Fruit fly (Drosophila melanogaster) whole organism, embryonic: Measurements from ENCODE around the gene CG17930.

ENCODE experiments used
- Ada2b ChIP-seq: fragments of 200-800 bp; sonication (Bioruptor generic); IDR thresholded peaks from 2 replicates; pipeline ENCODE4 v1.3.6; 2022; ENCODE audit warnings: missing biosample characterization, missing genetic modification characterization
- Atf6 ChIP-seq: fragments of 200-800 bp; sonication (Bioruptor generic); IDR thresholded peaks from 2 replicates; pipeline ENCODE4 v1.3.6; 2022; ENCODE audit warnings: missing biosample characterization, missing genetic modification characterization
- Bgb ChIP-seq: fragments of 200-800 bp; sonication (Bioruptor generic); IDR thresholded peaks from 2 replicates; pipeline ENCODE4 v1.3.6; 2022; ENCODE audit warnings: missing biosample characterization, missing genetic modification characterization; ENCODE audit not compliant: partially characterized antibody
- Blimp-1 ChIP-seq: fragments of 200-800 bp; sonication (Bioruptor generic); optimal IDR thresholded peaks from 3 replicates; lab custom pipeline; 2018; ENCODE audit warnings: missing biosample characterization, missing genetic modification characterization, mild to moderate bottlenecking, moderate library complexity, missing genetic modification reagents
- CG10654 ChIP-seq: fragments of 200-800 bp; sonication (Bioruptor generic); optimal IDR thresholded peaks from 2 replicates; lab custom pipeline; 2016; ENCODE audit warnings: missing biosample characterization, missing genetic modification characterization
- CG13775 ChIP-seq: fragments of 200-800 bp; sonication (Bioruptor generic); optimal IDR thresholded peaks from 3 replicates; lab custom pipeline; 2017; ENCODE audit warnings: missing biosample characterization, mild to moderate bottlenecking, missing genetic modification characterization
- CG14965 ChIP-seq: fragments of 200-800 bp; sonication (Bioruptor generic); optimal IDR thresholded peaks from 2 replicates; lab custom pipeline; 2016; ENCODE audit warnings: missing biosample characterization, missing genetic modification characterization, borderline replicate concordance
- CG15514 ChIP-seq: fragments of 200-800 bp; sonication (Bioruptor generic); optimal IDR thresholded peaks from 3 replicates; lab custom pipeline; 2017; ENCODE audit warnings: missing biosample characterization, missing genetic modification characterization, mild to moderate bottlenecking, moderate library complexity, missing genetic modification reagents
- CG16779 ChIP-seq: fragments of 200-800 bp; sonication (Bioruptor generic); IDR thresholded peaks from 2 replicates; pipeline ENCODE4 v1.3.6; 2022; ENCODE audit warnings: missing biosample characterization, missing genetic modification characterization
- CG18262 ChIP-seq: fragments of 200-800 bp; optimal IDR thresholded peaks from 3 replicates; lab custom pipeline; 2019; ENCODE audit warnings: missing biosample characterization, mild to moderate bottlenecking, missing genetic modification characterization, moderate library complexity
- CG4820 ChIP-seq: fragments of 200-800 bp; sonication (Bioruptor generic); optimal IDR thresholded peaks from 3 replicates; lab custom pipeline; 2016; ENCODE audit warnings: missing biosample characterization, missing genetic modification characterization
- CG7786 ChIP-seq: fragments of 200-800 bp; sonication (Bioruptor generic); optimal IDR thresholded peaks from 2 replicates; lab custom pipeline; 2016; ENCODE audit warnings: missing biosample characterization, missing genetic modification characterization
- CG8478 ChIP-seq: fragments of >200 bp; optimal IDR thresholded peaks from 2 replicates; lab custom pipeline; 2018
- CG8924 ChIP-seq: fragments of 200-800 bp; optimal IDR thresholded peaks from 3 replicates; lab custom pipeline; 2019; ENCODE audit warnings: missing biosample characterization, mild to moderate bottlenecking, missing genetic modification characterization, moderate library complexity
- Dbx ChIP-seq: fragments of 200-800 bp; sonication (Bioruptor generic); IDR thresholded peaks from 3 replicates; pipeline ENCODE4 v1.3.6; 2022; ENCODE audit warnings: missing biosample characterization, missing genetic modification characterization
- Dip3 ChIP-seq: fragments of 200-800 bp; sonication (Bioruptor generic); optimal IDR thresholded peaks from 3 replicates; lab custom pipeline; 2016; ENCODE audit warnings: missing biosample characterization, missing genetic modification characterization
- Drgx ChIP-seq: fragments of 200-800 bp; sonication (Bioruptor generic); IDR thresholded peaks from 2 replicates; pipeline ENCODE4 v1.3.6; 2022; ENCODE audit warnings: missing biosample characterization, missing genetic modification characterization
- H15 ChIP-seq: fragments of 200-800 bp; sonication (Bioruptor generic); IDR thresholded peaks from 3 replicates; pipeline ENCODE4 v1.3.6; 2022; ENCODE audit warnings: missing biosample characterization, missing genetic modification characterization
- MBD-R2 ChIP-seq: fragments of 200-800 bp; sonication (Bioruptor generic); IDR thresholded peaks from 2 replicates; pipeline ENCODE4 v1.3.6; 2022; ENCODE audit warnings: missing biosample characterization, missing genetic modification characterization
- Med ChIP-seq: fragments of 200-800 bp; sonication (Bioruptor generic); peaks from one replicate; lab custom pipeline; 2016; ENCODE audit warnings: missing biosample characterization, missing genetic modification characterization, mild to moderate bottlenecking, inconsistent platforms, moderate library complexity
- NfI ChIP-seq: fragments of 200-800 bp; sonication (Bioruptor generic); optimal IDR thresholded peaks from 3 replicates; lab custom pipeline; 2018; ENCODE audit warnings: missing biosample characterization, mild to moderate bottlenecking, missing genetic modification characterization, moderate library complexity
- Sry-δ ChIP-seq: fragments of 200-800 bp; sonication (Bioruptor generic); optimal IDR thresholded peaks from 2 replicates; lab custom pipeline; 2016; ENCODE audit warnings: missing biosample characterization, missing genetic modification characterization
- YL-1 ChIP-seq: fragments of 200-800 bp; sonication (Bioruptor generic); optimal IDR thresholded peaks from 3 replicates; lab custom pipeline; 2017; ENCODE audit warnings: missing biosample characterization, mild to moderate bottlenecking, missing genetic modification characterization
- br ChIP-seq: fragments of >200 bp; optimal IDR thresholded peaks from 2 replicates; lab custom pipeline; 2017
- bsh ChIP-seq, 2 experiments: fragments of 200-800 bp; sonication (Bioruptor generic); optimal IDR thresholded peaks; 2 replicates each; lab custom pipeline; 2017 to 2018; ENCODE audit warnings: mild to moderate bottlenecking in 2 of 2, missing biosample characterization in 2 of 2, missing genetic modification characterization in 2 of 2, moderate library complexity in 1 of 2
- chif ChIP-seq, 2 experiments: fragments of 200-800 bp; sonication (Bioruptor generic); optimal IDR thresholded peaks; 3 replicates each; lab custom pipeline; 2016; ENCODE audit warnings: missing biosample characterization in 2 of 2, missing genetic modification characterization in 2 of 2
- emc ChIP-seq: fragments of 200-800 bp; sonication (Bioruptor generic); optimal IDR thresholded peaks from 2 replicates; lab custom pipeline; 2016; ENCODE audit warnings: missing biosample characterization, missing genetic modification characterization
- en ChIP-seq: fragments of 200-800 bp; sonication (Bioruptor generic); optimal IDR thresholded peaks from 2 replicates; lab custom pipeline; 2016; ENCODE audit warnings: missing biosample characterization, missing genetic modification characterization
- eve ChIP-seq, 2 experiments: fragments of >200 bp; optimal IDR thresholded peaks; 2 replicates each; lab custom pipeline; 2017; ENCODE audit warnings: missing biosample characterization in 2 of 2, missing genetic modification characterization in 2 of 2
- fd3F ChIP-seq: fragments of 200-800 bp; sonication (Bioruptor generic); optimal IDR thresholded peaks from 2 replicates; lab custom pipeline; 2018; ENCODE audit warnings: missing biosample characterization, mild to moderate bottlenecking, missing genetic modification characterization, moderate library complexity
- fru ChIP-seq: fragments of >200 bp; optimal IDR thresholded peaks from 2 replicates; lab custom pipeline; 2017
- gt ChIP-seq: fragments of 200-800 bp; sonication (Bioruptor generic); IDR thresholded peaks from 2 replicates; pipeline ENCODE4 v1.3.6; 2022; ENCODE audit warnings: missing biosample characterization, missing genetic modification characterization
- hb ChIP-seq: fragments of 200-800 bp; sonication (Bioruptor generic); IDR thresholded peaks from 3 replicates; pipeline ENCODE4 v1.3.6; 2022; ENCODE audit warnings: missing biosample characterization, missing genetic modification characterization; ENCODE audit not compliant: partially characterized antibody
- mld ChIP-seq: fragments of 200-800 bp; sonication (Bioruptor generic); IDR thresholded peaks from 3 replicates; pipeline ENCODE4 v1.3.6; 2022; ENCODE audit warnings: missing biosample characterization, missing genetic modification characterization; ENCODE audit not compliant: partially characterized antibody
- nerfin-1 ChIP-seq: fragments of 200-800 bp; sonication (Bioruptor generic); optimal IDR thresholded peaks from 3 replicates; lab custom pipeline; 2019; ENCODE audit warnings: missing biosample characterization, mild to moderate bottlenecking, missing genetic modification characterization, moderate library complexity
- nmo ChIP-seq: fragments of 200-800 bp; sonication (Bioruptor generic); optimal IDR thresholded peaks from 2 replicates; lab custom pipeline; 2018; ENCODE audit warnings: missing biosample characterization, mild to moderate bottlenecking, missing genetic modification characterization, moderate library complexity
- nom ChIP-seq: fragments of 200-800 bp; sonication (Bioruptor generic); optimal IDR thresholded peaks from 2 replicates; lab custom pipeline; 2017; ENCODE audit warnings: missing biosample characterization, missing genetic modification characterization, mild to moderate bottlenecking, moderate library complexity, missing genetic modification reagents
- ranshi ChIP-seq: fragments of 200-800 bp; sonication (Bioruptor generic); IDR thresholded peaks from 2 replicates; pipeline ENCODE4 v1.3.6; 2022; ENCODE audit warnings: missing biosample characterization, missing genetic modification characterization
- scrt ChIP-seq: fragments of 200-800 bp; sonication (Bioruptor generic); optimal IDR thresholded peaks from 2 replicates; lab custom pipeline; 2018; ENCODE audit warnings: missing biosample characterization, mild to moderate bottlenecking, missing genetic modification characterization, moderate library complexity
- sd ChIP-seq: fragments of 200-800 bp; sonication (Bioruptor generic); optimal IDR thresholded peaks from 3 replicates; lab custom pipeline; 2018; ENCODE audit warnings: missing biosample characterization, mild to moderate bottlenecking, missing genetic modification characterization, moderate library complexity
- sens ChIP-seq: fragments of 200-800 bp; sonication (Bioruptor generic); peaks from one replicate; lab custom pipeline; 2016; ENCODE audit warnings: missing biosample characterization, missing genetic modification characterization
- sim ChIP-seq: fragments of 200-800 bp; sonication (Bioruptor generic); IDR thresholded peaks from 2 replicates; pipeline ENCODE4 v1.3.6; 2022; ENCODE audit warnings: missing biosample characterization, missing genetic modification characterization
- sob ChIP-seq: fragments of 200-800 bp; sonication (Bioruptor generic); IDR thresholded peaks from 2 replicates; pipeline ENCODE4 v1.3.6; 2022; ENCODE audit warnings: missing biosample characterization, missing genetic modification characterization
- sug ChIP-seq: fragments of 200-800 bp; optimal IDR thresholded peaks from 2 replicates; lab custom pipeline; 2019; ENCODE audit warnings: missing biosample characterization, mild to moderate bottlenecking, missing genetic modification characterization, moderate library complexity
- tx ChIP-seq: fragments of 200-800 bp; sonication (Bioruptor generic); optimal IDR thresholded peaks from 2 replicates; lab custom pipeline; 2016; ENCODE audit warnings: missing biosample characterization, missing genetic modification characterization
- z ChIP-seq: fragments of 200-800 bp; sonication (Bioruptor generic); IDR thresholded peaks from 3 replicates; pipeline ENCODE4 v1.3.6; 2022; ENCODE audit warnings: missing biosample characterization, missing genetic modification characterization

Gene CG17930

dm6 chr3R:16338342-16338741, 10.7 kb downstream of the CG17930 start (continued):
- TF ChIP-seq Blimp-1 (GFP tag; lab: Kevin White, UChicago) (no peak), CG13775 (GFP tag; lab: Kevin White, UChicago) (no peak), sd (peak; percentile 44), Dip3 (GFP tag; lab: Kevin White, UChicago) (no peak), sim (GFP tag; lab: Robert Waterston, UW) (no peak), Ada2b (no peak)

DNA sequence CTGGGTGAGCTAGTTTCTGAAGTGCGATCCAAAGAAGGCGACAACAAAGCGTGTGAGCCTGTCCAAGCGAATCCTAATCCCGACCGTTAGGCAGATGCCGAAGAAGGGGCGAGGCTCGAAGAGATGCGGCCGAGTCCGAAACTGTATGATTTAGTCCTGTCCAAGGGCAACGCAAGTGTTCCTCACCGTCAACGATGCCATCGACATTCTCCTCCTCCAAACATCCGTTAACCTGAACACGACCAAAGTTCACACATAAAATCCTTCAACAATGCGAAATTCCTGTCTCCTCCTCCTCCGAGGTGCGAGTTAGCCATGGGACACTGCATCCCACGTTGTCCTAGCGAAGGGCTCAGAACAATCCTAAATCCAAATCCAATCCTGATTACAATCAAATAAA, 11.8 kb downstream of the CG17930 start, which contains the start of gene Sulf1:
Gene Sulf1 (minus strand): TSS at position 101 of the 400 bp plus-strand sequence.
- no peak for TF ChIP-seq CG10654 (GFP tag; lab: Kevin White, UChicago)
- TF ChIP-seq chif (GFP tag; optimal IDR thresholded peaks at IDR 0.05; lab: Kevin White, UChicago) = no peak
- 0 out of 2 replicates have a peak, but pooled peaks have one; percentile 29 for TF ChIP-seq Atf6 (GFP tag; lab: Robert Waterston, UW)
- TF ChIP-seq ranshi (GFP tag; lab: Robert Waterston, UW) = 0 out of 2 replicates have a peak, but pooled peaks have one; percentile 22
- no peak for TF ChIP-seq fru (lab: Kevin White, UChicago)
- no peak for TF ChIP-seq YL-1 (GFP tag; lab: Kevin White, UChicago)
- no peak for TF ChIP-seq eve (GFP tag; optimal IDR thresholded peaks at IDR 0.05; lab: Kevin White, UChicago)
- TF ChIP-seq CG4820 (GFP tag; lab: Kevin White, UChicago) = no peak
- TF ChIP-seq tx (GFP tag; lab: Kevin White, UChicago) = no peak
- 0 out of 3 replicates have a peak, but pooled peaks have one; percentile 12 for TF ChIP-seq hb

DNA sequence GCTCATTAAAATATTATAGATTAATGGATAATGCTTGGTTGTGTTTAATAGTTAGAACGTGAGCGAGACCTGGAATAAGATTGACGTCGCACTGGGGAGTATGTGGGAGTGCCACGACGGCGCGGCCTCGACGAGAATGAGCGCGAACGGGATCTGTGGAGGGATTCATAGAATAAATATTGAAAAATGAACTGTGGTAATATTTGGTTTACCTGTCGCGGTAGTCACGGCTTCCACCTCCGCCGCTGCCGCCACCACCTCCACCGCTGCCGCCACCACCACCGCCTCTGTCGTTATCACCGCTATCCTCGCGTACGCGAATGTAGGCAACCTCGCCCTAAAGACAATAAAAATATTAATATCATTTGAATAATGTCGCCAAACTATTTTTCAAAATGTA, 13.0 kb downstream of the CG17930 start:
- TF ChIP-seq mld (GFP tag; lab: Robert Waterston, UW) (no peak), sens (peak; percentile 11), scrt (GFP tag; lab: Kevin White, UChicago) (no peak), CG14965 (GFP tag; lab: Kevin White, UChicago) (no peak), NfI (GFP tag; lab: Kevin White, UChicago) (no peak), bsh (GFP tag; optimal IDR thresholded peaks at IDR 0.05; lab: Kevin White, UChicago) (peak in 1 of 2 experiments; percentile 15), Med (GFP tag; lab: Kevin White, UChicago) (peak; percentile 49), nom (GFP tag; lab: Kevin White, UChicago) (peak; percentile 46), Drgx (GFP tag; lab: Robert Waterston, UW) (peak; percentile 45)

DNA sequence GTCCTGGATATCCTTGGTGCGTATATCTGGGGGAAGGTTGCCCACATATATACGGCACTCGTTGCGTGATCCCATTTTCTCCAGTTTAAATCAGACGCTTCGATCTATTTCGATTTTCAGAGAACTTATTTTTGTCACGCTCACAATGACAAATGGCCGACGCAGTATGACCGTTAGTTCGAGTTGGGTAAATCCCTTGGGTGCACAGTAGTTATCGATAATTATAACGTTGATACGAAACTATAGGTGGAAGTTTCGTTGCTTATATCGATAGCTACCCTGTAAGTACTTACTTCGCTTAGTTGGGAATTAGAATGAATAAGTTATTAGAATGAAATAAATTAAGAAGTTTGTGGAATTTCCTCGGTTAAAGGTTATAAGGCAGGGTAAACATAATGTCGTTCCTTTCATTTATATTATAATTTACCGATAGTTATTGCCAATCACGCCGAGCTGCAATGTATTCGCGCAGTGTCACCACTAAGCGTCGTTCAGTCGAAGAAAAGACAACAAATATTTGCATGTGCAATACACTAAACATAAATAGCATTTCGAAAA, 14.2 kb downstream of the CG17930 start, which contains the start of the genes SF2 and pad:
Gene SF2 (minus strand): TSS at position 172 of the 558 bp plus-strand sequence.
Gene pad (plus strand): TSS at position 502 of the 558 bp plus-strand sequence.
- TF ChIP-seq CG10654 (GFP tag; lab: Kevin White, UChicago) (peak; percentile 73), Sry-δ (peak; percentile 98), CG7786 (GFP tag; lab: Kevin White, UChicago) (peak; percentile 68), nmo (GFP tag; lab: Kevin White, UChicago) (peak; percentile 91), en (GFP tag; lab: Kevin White, UChicago) (peak; percentile 44), Dip3 (GFP tag; lab: Kevin White, UChicago) (peak; percentile 73), sob (GFP tag; lab: Robert Waterston, UW) (peak; percentile 85), sug (peak; percentile 88), z (GFP tag; lab: Robert Waterston, UW) (no peak), CG15514 (GFP tag; lab: Kevin White, UChicago) (peak; percentile 68), emc (GFP tag; lab: Kevin White, UChicago) (peak; percentile 49), MBD-R2 (peak; percentile 74), CG18262 (tag; lab: Kevin White, UChicago) (peak; percentile 78), Dbx (peak; percentile 86), CG8478 (lab: Kevin White, UChicago) (no peak), CG16779 (GFP tag; lab: Robert Waterston, UW) (no peak), gt (GFP tag; lab: Robert Waterston, UW) (no peak), br (no peak), H15 (GFP tag; lab: Robert Waterston, UW) (peak; percentile 51; the same call in 2 of the 3 replicates), CG8924 (peak; percentile 83), fd3F (GFP tag; lab: Kevin White, UChicago) (peak; percentile 65), nerfin-1 (tag; lab: Kevin White, UChicago) (peak; percentile 72), Bgb (peak; percentile 90)
